Worm (Caenorhabditis elegans) whole organism, mixed stage, embryonic: ENCODE data around the gene egl-5.

ENCODE experiments used
- ham-2 ChIP-seq: fragments of 200-800 bp; sonication (Bioruptor generic); optimal IDR thresholded peaks from 2 replicates; lab custom pipeline; 2018; ENCODE audit warnings: mild to moderate bottlenecking, missing genetic modification characterization, missing compliant biosample characterization
- mls-2 ChIP-seq: sonication (generic microtip); optimal IDR thresholded peaks from 2 replicates; lab custom pipeline; 2016; ENCODE audit warnings: mild to moderate bottlenecking, missing genetic modification characterization, moderate library complexity, missing compliant biosample characterization
- unc-120 ChIP-seq: sonication (generic microtip); optimal IDR thresholded peaks from 2 replicates; lab custom pipeline; 2017; ENCODE audit warnings: missing genetic modification characterization, missing compliant biosample characterization; ENCODE audit not compliant: poor library complexity, severe bottlenecking
- unc-39 ChIP-seq: fragments of 150-350 bp; optimal IDR thresholded peaks from 2 replicates; lab custom pipeline; 2014; ENCODE audit warnings: missing biosample characterization, missing genetic modification characterization

DNA sequence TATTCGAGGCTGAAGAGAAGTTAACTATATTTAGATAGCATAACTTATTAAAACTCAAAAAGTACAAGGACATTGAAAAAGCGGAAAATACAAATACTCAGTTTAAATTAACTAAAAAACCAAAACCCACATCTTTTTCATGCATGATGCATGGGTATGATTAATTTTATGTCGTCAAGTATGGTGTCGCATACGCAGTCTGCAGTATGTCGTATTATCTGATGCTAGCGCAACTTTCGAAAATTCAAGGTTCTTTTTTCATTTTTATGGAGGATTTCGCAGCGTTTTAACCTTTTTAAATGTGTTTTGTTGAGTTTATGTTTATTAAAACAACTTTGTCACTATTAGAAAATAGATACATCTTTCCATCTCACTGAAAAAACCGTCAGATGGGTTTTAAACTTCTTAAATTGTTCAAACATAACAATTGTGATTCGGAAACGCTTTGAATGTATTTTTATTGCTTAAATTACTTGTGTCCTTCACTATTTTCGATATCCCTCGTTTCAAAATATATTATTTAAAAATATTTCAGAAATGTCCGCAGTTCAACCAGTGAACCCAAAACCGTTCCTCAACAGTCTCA lies 47.5 kb downstream of the egl-5 start, which contains the start of gene snr-5:
- TF ChIP-seq unc-120 (tag; lab: Kevin White, UChicago), result no peak
- TF ChIP-seq unc-39 (tag; lab: Kevin White, UChicago), result no peak
- TF ChIP-seq mls-2 (tag; lab: Kevin White, UChicago), result no peak
- no peak for TF ChIP-seq ham-2 (GFP tag; lab: Kevin White, UChicago)
